Fruit fly (Drosophila melanogaster): Measurements from ENCODE around the gene CG6763.

CG6763 gene

dm6 chr3R:23257986-23258427 is 25.8 kb upstream of the CG6763 start, which contains the start of the genes wda and Pex11c (continued):
- TF ChIP-seq MTF-1 (GFP tag; optimal IDR thresholded peaks at IDR 0.05; ENCODE audit: borderline replicate concordance) = no peak
- TF ChIP-seq bbx (GFP tag; IDR thresholded peaks at IDR 0.05; ENCODE audit: partially characterized antibody) = peak; percentile 73
- TF ChIP-seq gem (tag; optimal IDR thresholded peaks at IDR 0.05) = peak; percentile 98
- TF ChIP-seq Antp (GFP tag; optimal IDR thresholded peaks at IDR 0.05) = no peak
- TF ChIP-seq zen (tag; optimal IDR thresholded peaks at IDR 0.05) = peak; percentile 80
- TF ChIP-seq CG7372 (GFP tag; IDR thresholded peaks at IDR 0.05) = peak; percentile 89
- no peak for TF ChIP-seq Ets97D (GFP tag; optimal IDR thresholded peaks at IDR 0.05)
- peak; percentile 89 for TF ChIP-seq CG10267 (tag; optimal IDR thresholded peaks at IDR 0.05)
- TF ChIP-seq CG7271 (tag; optimal IDR thresholded peaks at IDR 0.05) = peak; percentile 85
- TF ChIP-seq fd64A (GFP tag; optimal IDR thresholded peaks at IDR 0.05) = no peak
- peak; percentile 80 for TF ChIP-seq CG11247 (GFP tag; IDR thresholded peaks at IDR 0.05)
- TF ChIP-seq tll (GFP tag; optimal IDR thresholded peaks at IDR 0.05) = peak in 1 of 2 experiments; percentile 64
- peak; percentile 88 for TF ChIP-seq zfh1 (GFP tag; IDR thresholded peaks at IDR 0.05)
- TF ChIP-seq D19B (GFP tag; optimal IDR thresholded peaks at IDR 0.05) = peak; percentile 44
- TF ChIP-seq Rfx (GFP tag; IDR thresholded peaks at IDR 0.05) = peak; percentile 90
- no peak for TF ChIP-seq CG11504 (tag; optimal IDR thresholded peaks at IDR 0.05)
- TF ChIP-seq PHDP (tag; optimal IDR thresholded peaks at IDR 0.05) = peak; percentile 92
- TF ChIP-seq CG34224 (GFP tag; IDR thresholded peaks at IDR 0.05; ENCODE audit: partially characterized antibody) = peak; percentile 60
- TF ChIP-seq H15 (GFP tag; IDR thresholded peaks at IDR 0.05) = peak; percentile 87
- TF ChIP-seq CG2116 (GFP tag; optimal IDR thresholded peaks at IDR 0.05) = peak; percentile 87
- TF ChIP-seq H2.0 (GFP tag; IDR thresholded peaks at IDR 0.05) = peak; percentile 79
- peak; percentile 77 for TF ChIP-seq Bgb (GFP tag; IDR thresholded peaks at IDR 0.05; ENCODE audit: partially characterized antibody)
- TF ChIP-seq CG17829 (tag; optimal IDR thresholded peaks at IDR 0.05) = peak; percentile 96
- peak; percentile 70 for TF ChIP-seq tap (tag; optimal IDR thresholded peaks at IDR 0.05)
- peak; percentile 84 for TF ChIP-seq Aef1 (GFP tag; IDR thresholded peaks at IDR 0.05)
- no peak for TF ChIP-seq CG13624 (GFP tag; optimal IDR thresholded peaks at IDR 0.05)
- no peak for TF ChIP-seq CG9876 (GFP tag; optimal IDR thresholded peaks at IDR 0.05)
- TF ChIP-seq CG10274 (GFP tag; optimal IDR thresholded peaks at IDR 0.05) = no peak
- peak; percentile 84 for TF ChIP-seq phol (tag; optimal IDR thresholded peaks at IDR 0.05)
- peak; percentile 78 for TF ChIP-seq CG13287 (GFP tag; IDR thresholded peaks at IDR 0.05; ENCODE audit: partially characterized antibody)
- peak; percentile 57 for TF ChIP-seq CG10431 (GFP tag; optimal IDR thresholded peaks at IDR 0.05)
- TF ChIP-seq CG12659 (GFP tag; optimal IDR thresholded peaks at IDR 0.05) = peak; percentile 92
- peak; percentile 89 for TF ChIP-seq CG3847 (GFP tag; IDR thresholded peaks at IDR 0.05)
- no peak for TF ChIP-seq da (GFP tag; optimal IDR thresholded peaks at IDR 0.05)
- peak; percentile 46 for TF ChIP-seq Taf1 (GFP tag; IDR thresholded peaks at IDR 0.05)
- TF ChIP-seq gt (GFP tag; IDR thresholded peaks at IDR 0.05) = peak; percentile 80
- no peak for TF ChIP-seq Vsx1 (GFP tag; optimal IDR thresholded peaks at IDR 0.05)
- peak; percentile 90 for TF ChIP-seq CG10979 (tag; optimal IDR thresholded peaks at IDR 0.05)
- no peak for TF ChIP-seq sc (optimal IDR thresholded peaks at IDR 0.05)
- peak; percentile 82 for TF ChIP-seq sc (GFP tag; optimal IDR thresholded peaks at IDR 0.05)
- peak; percentile 82 for TF ChIP-seq CG3407 (GFP tag; optimal IDR thresholded peaks at IDR 0.05)
- TF ChIP-seq sens (GFP tag) = peak; percentile 75
- peak; percentile 69 for TF ChIP-seq CG10654 (GFP tag; optimal IDR thresholded peaks at IDR 0.05)
- peak in 1 of 2 experiments; percentile 38 for TF ChIP-seq Eip74EF (GFP tag; optimal IDR thresholded peaks at IDR 0.05)
- peak; percentile 85 for TF ChIP-seq CG17328 (GFP tag; IDR thresholded peaks at IDR 0.05)
- TF ChIP-seq CG4730 (GFP tag; IDR thresholded peaks at IDR 0.05) = peak; percentile 83; the same call in 1 of the 2 replicates
- TF ChIP-seq bsh (GFP tag; optimal IDR thresholded peaks at IDR 0.05) = peak in 1 of 2 experiments; percentile 93
- TF ChIP-seq CG14667 (GFP tag; IDR thresholded peaks at IDR 0.05) = peak; percentile 88
- no peak for TF ChIP-seq CG34376 (GFP tag; optimal IDR thresholded peaks at IDR 0.05)
- peak; percentile 61 for TF ChIP-seq psq (GFP tag; optimal IDR thresholded peaks at IDR 0.05)

Measured in whole organism, embryonic.